Worm (Caenorhabditis elegans) whole organism, L4/young adult: Measurements from ENCODE around the gene col-150.

Experiments used
- W03F9.2 ChIP-seq: fragments of 150-350 bp; optimal IDR thresholded peaks from 2 replicates; lab custom pipeline; 2014; ENCODE audit warnings: missing biosample characterization, missing genetic modification characterization
- dao-5 ChIP-seq: sonication (generic microtip); optimal IDR thresholded peaks from 2 replicates; lab custom pipeline; 2016; ENCODE audit warnings: missing genotype, missing genetic modification characterization, moderate library complexity, missing compliant biosample characterization
- him-1 ChIP-seq: sonication (generic microtip); optimal IDR thresholded peaks from 2 replicates; lab custom pipeline; 2016; ENCODE audit warnings: missing genotype, missing genetic modification reagents, missing genetic modification characterization, missing compliant biosample characterization

DNA sequence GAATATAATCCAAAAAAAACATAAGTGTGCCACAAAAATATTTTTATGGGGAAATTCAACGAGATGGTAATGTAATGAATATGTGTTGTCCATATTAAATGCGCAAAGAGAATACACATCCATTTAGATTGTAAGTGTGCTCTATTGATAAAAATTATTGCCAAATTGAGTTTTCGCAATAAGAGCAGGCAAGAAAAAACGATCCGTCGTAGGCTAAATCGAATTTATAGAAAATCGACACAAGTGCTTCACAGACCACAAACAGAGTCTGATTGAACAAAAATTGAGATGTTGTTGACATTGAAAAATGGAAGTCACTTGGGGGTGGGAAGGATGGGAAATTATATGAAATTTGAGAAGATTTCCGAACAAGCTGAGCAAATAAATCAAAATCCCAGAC lies 29.4 kb downstream of the col-150 start:
- TF ChIP-seq W03F9.2 (tag; lab: Kevin White, UChicago) (no peak), him-1 (tag; lab: Kevin White, UChicago) (no peak), dao-5 (tag; lab: Kevin White, UChicago) (no peak)
